Worm (Caenorhabditis elegans) whole organism, early embryonic: Measurements from ENCODE around the gene Y42H9AR.2.

Experiments used
- ama-1 ChIP-seq: fragments of 150-350 bp; optimal IDR thresholded peaks from 2 replicates; lab custom pipeline; 2014
- scrt-1 ChIP-seq: fragments of 200-800 bp; sonication (Bioruptor generic); IDR thresholded peaks from 2 replicates; pipeline ENCODE4 v1.3.6; 2022; ENCODE audit warnings: missing genetic modification characterization, missing compliant biosample characterization
- sea-1 ChIP-seq: fragments of 200-800 bp; sonication (Bioruptor generic); conservative IDR thresholded peaks from 2 replicates; pipeline ENCODE4 v1.3.6; 2022; ENCODE audit warnings: missing genetic modification characterization, missing compliant biosample characterization

DNA sequence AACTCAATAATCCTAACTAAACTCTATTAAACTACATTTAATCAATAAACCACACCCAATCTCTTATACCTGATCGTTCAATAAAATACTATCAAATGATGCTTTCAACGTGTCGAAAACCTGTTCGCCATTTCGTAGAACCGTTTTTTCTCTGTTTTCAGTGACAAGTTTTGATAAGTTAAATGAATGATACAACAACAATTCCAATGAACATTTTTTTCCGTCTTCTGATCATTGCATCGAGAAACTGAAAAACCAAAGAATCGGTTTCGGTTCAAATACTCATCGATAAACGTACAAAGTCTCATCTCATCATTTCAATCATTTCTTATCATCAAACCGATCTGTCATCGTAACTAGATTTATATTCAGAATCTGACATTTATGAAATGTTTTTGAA is 3.5 kb downstream of the Y42H9AR.2 start:
- TF ChIP-seq scrt-1 (GFP tag; lab: Robert Waterston, UW) (no peak), sea-1 (no peak), ama-1 (lab: Kevin White, UChicago) (no peak)
